Worm (Caenorhabditis elegans) whole organism, midembryonic: ENCODE results near the gene C45G9.11.
"Not testable (repeated sequence)": the region's sequence is repeated elsewhere in the genome, so short reads cannot be mapped to it uniquely, and the experiment has no call there.

Experiments used
- T22C8.4 ChIP-seq: fragments of 200-800 bp; sonication (Bioruptor generic); IDR thresholded peaks from 2 replicates; pipeline ENCODE4 v1.3.6; 2022; ENCODE audit warnings: missing genetic modification characterization, missing compliant biosample characterization
- cog-1 ChIP-seq: sonication (generic microtip); optimal IDR thresholded peaks from 2 replicates; lab custom pipeline; 2016; ENCODE audit warnings: missing genetic modification characterization, missing compliant biosample characterization
- flt-1 ChIP-seq: fragments of 200-800 bp; sonication (Bioruptor generic); IDR thresholded peaks from 2 replicates; pipeline ENCODE4 v1.3.6; 2022; ENCODE audit warnings: missing genetic modification characterization, missing compliant biosample characterization
- klf-2 ChIP-seq: fragments of 200-800 bp; sonication (Bioruptor generic); conservative IDR thresholded peaks from 2 replicates; pipeline ENCODE4 v1.3.6; 2022; ENCODE audit warnings: missing genetic modification reagents, missing genetic modification characterization, missing compliant biosample characterization
- med-1 ChIP-seq: sonication (generic microtip); optimal IDR thresholded peaks from 2 replicates; lab custom pipeline; 2017; ENCODE audit warnings: missing genetic modification characterization, mild to moderate bottlenecking, missing compliant biosample characterization, antibody characterized with exemption, missing genetic modification reagents; ENCODE audit not compliant: insufficient read depth
- ref-1 ChIP-seq: fragments of 200-800 bp; sonication (Bioruptor generic); conservative IDR thresholded peaks from 2 replicates; pipeline ENCODE4 v1.3.6; 2022; ENCODE audit warnings: missing genetic modification reagents, missing genetic modification characterization, missing compliant biosample characterization
- tab-1 ChIP-seq: fragments of 200-800 bp; sonication (Bioruptor generic); IDR thresholded peaks from 2 replicates; pipeline ENCODE4 v1.3.6; 2022; ENCODE audit warnings: missing genetic modification characterization, missing compliant biosample characterization
- ztf-23 ChIP-seq: fragments of 200-800 bp; sonication (Bioruptor generic); IDR thresholded peaks from 2 replicates; pipeline ENCODE4 v1.3.6; 2022; ENCODE audit warnings: missing genetic modification reagents, missing genetic modification characterization, missing compliant biosample characterization
- ztf-29 ChIP-seq: fragments of 200-800 bp; sonication (Bioruptor generic); IDR thresholded peaks from 2 replicates; pipeline ENCODE4 v1.3.6; 2022; ENCODE audit warnings: missing genetic modification reagents, missing genetic modification characterization, missing compliant biosample characterization

C45G9.11 gene

DNA sequence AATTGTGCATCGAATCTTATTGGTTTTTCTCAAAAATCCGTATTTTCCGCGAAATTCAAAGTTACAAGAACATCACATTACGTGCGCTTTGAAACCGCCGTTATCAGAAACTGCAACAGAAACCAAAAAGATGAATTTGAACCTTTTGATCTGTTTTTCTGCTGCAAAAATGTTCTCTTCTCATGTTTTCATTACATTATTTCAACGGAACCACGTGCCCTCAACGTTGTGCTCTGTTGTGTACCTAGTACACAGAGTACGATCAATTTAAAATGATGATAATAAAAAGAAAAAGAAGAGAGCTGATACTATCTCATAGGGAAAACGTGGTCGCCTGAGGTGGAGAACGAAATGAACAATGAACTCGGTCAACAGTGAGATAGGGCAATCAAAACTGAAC lies 9.5 kb upstream of the C45G9.11 start:
- no peak for TF ChIP-seq flt-1 (GFP tag; lab: Robert Waterston, UW)
- TF ChIP-seq klf-2 (GFP tag; lab: Robert Waterston, UW), result no peak
- TF ChIP-seq med-1 (GFP tag; lab: Kevin White, UChicago), result no peak
- TF ChIP-seq ztf-29, result no peak

DNA sequence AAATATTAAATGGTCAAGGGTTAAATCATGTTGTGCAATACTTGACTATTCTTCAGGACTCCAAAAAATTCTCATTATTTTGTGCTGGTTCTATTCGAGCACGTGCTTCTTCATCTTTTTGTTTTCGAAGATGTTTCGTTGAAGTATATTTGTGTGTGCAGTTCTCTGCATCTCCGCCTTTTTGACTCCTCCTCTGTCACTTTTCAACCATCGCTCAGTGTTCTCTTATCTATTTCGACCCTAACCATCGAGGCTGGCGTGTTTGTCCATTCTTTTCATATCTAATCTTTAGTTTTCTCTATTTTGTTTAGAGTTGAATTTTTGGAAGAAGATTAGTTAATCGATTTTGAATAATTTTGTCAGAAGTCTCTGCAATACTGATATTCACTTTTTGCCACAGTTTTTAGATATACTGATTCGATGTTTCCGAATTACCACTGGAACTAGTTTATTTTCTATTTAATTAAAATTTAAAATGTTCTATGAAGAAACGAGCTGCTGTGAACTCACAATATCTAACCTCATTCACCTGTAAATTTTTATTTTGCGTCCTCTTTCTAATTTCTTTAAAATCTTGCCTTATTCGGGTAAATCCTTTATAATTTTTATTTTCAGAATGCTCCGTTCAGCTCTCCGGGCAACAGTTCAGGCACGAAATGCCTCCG lies 8.8 kb upstream of the C45G9.11 start, which contains the start of gene alh-1:
Gene alh-1 (plus strand): TSS at position 615 of the 665 bp plus-strand sequence.
- TF ChIP-seq ztf-23 (no peak), med-1 (GFP tag; lab: Kevin White, UChicago) (no peak), flt-1 (GFP tag; lab: Robert Waterston, UW) (no peak), T22C8.4 (no peak), cog-1 (no peak), tab-1 (no peak), ref-1 (GFP tag; lab: Robert Waterston, UW) (no peak), klf-2 (GFP tag; lab: Robert Waterston, UW) (no peak), ztf-29 (no peak)

DNA sequence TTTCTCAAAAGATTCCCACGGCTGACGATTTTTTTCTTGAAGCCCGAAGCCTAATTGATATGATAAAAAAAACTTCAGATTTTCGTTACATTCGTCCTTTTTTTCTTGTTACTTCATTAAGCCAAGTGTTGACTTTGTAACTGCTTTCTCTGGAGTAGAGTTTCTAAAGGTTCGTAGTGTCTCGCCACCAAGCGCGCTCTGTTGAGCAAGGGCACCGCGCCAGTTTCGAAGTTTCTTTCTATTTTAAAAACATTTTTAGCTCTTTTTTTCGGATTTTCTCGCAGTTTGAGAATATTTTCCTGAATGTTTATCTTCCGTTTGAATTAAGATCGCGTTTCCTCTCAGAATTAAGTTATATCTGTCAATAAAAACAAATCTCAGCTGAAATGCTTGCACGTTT lies 8.0 kb upstream of the C45G9.11 start:
- no peak for TF ChIP-seq klf-2 (GFP tag; lab: Robert Waterston, UW)
- no peak for TF ChIP-seq tab-1
- TF ChIP-seq flt-1 (GFP tag; lab: Robert Waterston, UW), result no peak
- TF ChIP-seq ztf-29, result no peak
- TF ChIP-seq ztf-23, result no peak
- TF ChIP-seq T22C8.4, result no peak
- no peak for TF ChIP-seq cog-1
- no peak for TF ChIP-seq ref-1 (GFP tag; lab: Robert Waterston, UW)
- TF ChIP-seq med-1 (GFP tag; lab: Kevin White, UChicago), result no peak

DNA sequence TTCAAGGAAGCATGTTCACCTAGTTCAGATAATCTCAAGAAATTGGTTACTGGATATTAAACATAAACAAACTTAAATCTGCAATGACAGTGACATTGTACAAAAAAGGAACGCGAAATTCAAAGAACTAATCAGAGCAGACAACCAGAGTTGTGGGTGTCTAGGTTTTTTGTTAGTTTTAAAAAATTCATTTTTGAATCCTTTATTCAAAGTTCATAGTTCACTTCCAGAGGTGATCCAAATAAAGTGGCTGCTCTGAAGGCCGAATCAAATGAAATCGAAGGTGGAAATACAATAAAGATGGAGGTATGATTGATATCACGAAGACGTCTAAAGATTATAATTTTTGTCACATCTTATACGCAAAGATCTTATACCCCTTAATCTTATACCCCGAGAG lies 5.9 kb upstream of the C45G9.11 start, which contains the start of gene ttbk-6:
Gene ttbk-6 (plus strand): TSS at position 301 of the 400 bp plus-strand sequence.
- no peak for TF ChIP-seq ref-1 (GFP tag; lab: Robert Waterston, UW)
- no peak for TF ChIP-seq cog-1
- TF ChIP-seq med-1 (GFP tag; lab: Kevin White, UChicago), result no peak
- no peak for TF ChIP-seq ztf-23

DNA sequence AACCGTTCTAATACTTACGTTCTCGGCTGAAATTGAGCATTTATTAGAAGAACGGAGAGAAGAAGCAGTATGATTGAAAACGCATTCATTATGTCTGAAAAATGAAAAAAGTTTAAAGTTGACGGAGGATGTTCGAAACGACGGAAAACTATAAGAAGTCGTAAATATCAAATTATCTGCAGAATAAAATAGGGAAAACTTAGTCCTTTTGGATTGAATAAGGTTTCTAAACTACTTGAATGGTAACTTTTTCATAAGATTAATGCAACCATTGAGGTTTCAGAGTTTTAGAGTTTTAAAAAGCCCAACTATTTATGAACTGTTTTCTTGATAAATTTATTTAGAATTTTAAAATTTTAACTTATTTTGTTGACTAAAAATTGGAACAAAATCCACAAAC lies 3.0 kb upstream of the C45G9.11 start, which contains the start of gene C45G9.12:
Gene C45G9.12 (minus strand): TSS at position 101 of the 400 bp plus-strand sequence.
- TF ChIP-seq med-1 (GFP tag; lab: Kevin White, UChicago) (no peak), klf-2 (GFP tag; lab: Robert Waterston, UW) (no peak), tab-1 (no peak), cog-1 (no peak), ztf-29 (no peak), ref-1 (GFP tag; lab: Robert Waterston, UW) (no peak), T22C8.4 (no peak), ztf-23 (no peak), flt-1 (GFP tag; lab: Robert Waterston, UW) (no peak)

DNA sequence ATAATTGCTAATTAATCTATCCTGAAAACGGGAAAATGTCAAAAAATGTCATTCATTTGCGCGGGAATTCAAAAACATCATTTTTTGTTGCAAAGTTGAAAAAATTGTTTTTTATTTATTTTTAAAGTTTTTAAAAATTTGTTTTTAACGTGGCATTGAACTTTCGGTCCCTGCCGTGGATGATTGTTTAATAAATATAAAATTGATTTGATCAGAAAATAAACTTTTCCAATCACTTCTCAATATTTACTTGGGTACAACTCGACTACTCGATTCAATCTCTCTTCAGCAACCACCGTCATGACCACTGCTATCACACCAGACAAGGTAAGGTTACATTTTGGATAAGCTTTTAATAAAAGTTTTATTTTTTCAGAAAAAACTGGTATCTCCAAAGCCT lies 6.1 kb downstream of the C45G9.11 start, which contains the start of gene C45G9.4:
Gene C45G9.4 (plus strand): TSS at position 301 of the 400 bp plus-strand sequence.
- not testable (repeated sequence) for TF ChIP-seq flt-1 (GFP tag; lab: Robert Waterston, UW); cog-1; ztf-23

DNA sequence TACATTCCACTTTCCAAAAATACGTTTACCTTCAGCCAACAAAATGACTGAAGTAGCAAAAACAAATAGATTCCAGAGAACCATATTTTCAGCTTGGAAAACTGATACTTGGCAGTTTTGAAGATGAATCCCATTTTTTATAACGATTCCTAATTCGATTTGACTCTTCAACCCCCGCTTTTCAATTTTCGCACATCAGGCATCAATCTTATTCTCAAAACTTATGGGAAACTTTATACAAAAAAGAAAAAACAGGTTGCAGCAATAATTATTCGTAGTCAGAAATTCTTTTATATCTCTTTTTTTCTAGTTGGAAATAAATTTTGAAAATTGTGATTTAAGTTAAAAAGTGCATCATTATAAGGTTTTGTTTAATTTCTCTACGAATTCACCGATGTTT lies 6.7 kb downstream of the C45G9.11 start, which contains the start of gene C45G9.10:
Gene C45G9.10 (minus strand): TSS at position 101 of the 400 bp plus-strand sequence.
- no peak for TF ChIP-seq ref-1 (GFP tag; lab: Robert Waterston, UW)
- no peak for TF ChIP-seq med-1 (GFP tag; lab: Kevin White, UChicago)
- no peak for TF ChIP-seq ztf-23
- no peak for TF ChIP-seq T22C8.4
- no peak for TF ChIP-seq flt-1 (GFP tag; lab: Robert Waterston, UW)
- TF ChIP-seq cog-1, result no peak
- TF ChIP-seq ztf-29, result no peak
- TF ChIP-seq tab-1, result no peak
- no peak for TF ChIP-seq klf-2 (GFP tag; lab: Robert Waterston, UW)

DNA sequence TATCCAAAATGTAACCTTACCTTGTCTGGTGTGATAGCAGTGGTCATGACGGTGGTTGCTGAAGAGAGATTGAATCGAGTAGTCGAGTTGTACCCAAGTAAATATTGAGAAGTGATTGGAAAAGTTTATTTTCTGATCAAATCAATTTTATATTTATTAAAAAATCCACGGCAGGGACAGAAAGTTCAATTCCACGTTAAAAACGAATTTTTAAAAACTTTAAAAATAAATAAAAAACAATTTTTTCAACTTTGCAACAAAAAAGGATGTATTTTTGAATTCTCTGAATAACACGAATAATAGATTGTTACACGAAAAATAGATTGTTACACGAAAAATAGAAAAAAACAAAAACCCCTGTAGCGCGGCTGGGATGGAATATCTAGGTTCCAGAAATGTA lies 12.8 kb downstream of the C45G9.11 start, which contains the start of gene C45G9.9:
Gene C45G9.9 (minus strand): TSS at position 101 of the 400 bp plus-strand sequence.
- not testable (repeated sequence) for TF ChIP-seq flt-1 (GFP tag; lab: Robert Waterston, UW); ztf-29; ztf-23

DNA sequence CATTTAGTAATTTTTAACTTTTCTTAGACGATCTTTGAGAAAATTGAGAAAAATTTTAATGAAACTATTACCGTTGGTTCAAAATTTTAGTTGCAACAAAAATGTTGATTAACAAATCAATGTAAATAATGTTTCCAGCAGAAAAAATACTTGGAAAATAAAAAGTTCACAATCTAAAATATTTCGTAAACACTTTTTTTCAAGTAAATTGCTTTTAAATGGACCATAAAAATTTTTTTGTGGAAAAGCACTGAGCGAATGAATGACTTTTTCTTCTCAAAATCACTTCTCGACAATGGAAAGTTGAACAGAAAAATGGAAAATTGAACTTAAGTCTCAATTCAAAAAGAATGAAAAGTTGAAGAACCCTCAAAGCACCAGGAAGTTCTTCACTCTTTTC lies 15.0 kb downstream of the C45G9.11 start, which contains the start of gene C45G9.8:
Gene C45G9.8 (minus strand): TSS at position 101 of the 400 bp plus-strand sequence.
- TF ChIP-seq ref-1 (GFP tag; lab: Robert Waterston, UW) (no peak), tab-1 (no peak), ztf-23 (no peak), flt-1 (GFP tag; lab: Robert Waterston, UW) (no peak), med-1 (GFP tag; lab: Kevin White, UChicago) (no peak), ztf-29 (no peak), T22C8.4 (no peak), cog-1 (no peak), klf-2 (GFP tag; lab: Robert Waterston, UW) (no peak)

DNA sequence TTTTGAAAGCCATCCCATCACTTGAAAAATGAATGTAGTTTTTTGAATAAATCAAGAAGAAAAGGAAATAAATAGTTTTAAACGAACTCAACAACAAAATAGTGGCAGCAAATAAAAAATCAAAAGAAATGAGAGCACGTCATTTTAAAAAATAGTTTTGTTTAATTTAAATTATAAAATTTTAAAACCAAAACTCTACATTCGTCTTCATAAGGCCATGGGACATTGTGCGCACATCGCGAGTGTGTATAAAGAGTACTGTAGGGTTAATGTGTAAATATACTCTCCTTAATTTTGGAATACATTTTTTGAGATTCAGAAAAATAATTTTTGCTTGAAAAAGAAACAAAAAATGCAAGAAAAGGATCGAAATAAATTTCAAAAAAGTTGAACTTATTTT lies 16.6 kb downstream of the C45G9.11 start, which contains the start of gene C45G9.15:
Gene C45G9.15 (minus strand): TSS at position 101 of the 400 bp plus-strand sequence.
- TF ChIP-seq ref-1 (GFP tag; lab: Robert Waterston, UW) (no peak), cog-1 (no peak), med-1 (GFP tag; lab: Kevin White, UChicago) (no peak)
